Fruit fly (Drosophila melanogaster): ENCODE measurements around the gene mRpL2.

mRpL2 gene

DNA sequence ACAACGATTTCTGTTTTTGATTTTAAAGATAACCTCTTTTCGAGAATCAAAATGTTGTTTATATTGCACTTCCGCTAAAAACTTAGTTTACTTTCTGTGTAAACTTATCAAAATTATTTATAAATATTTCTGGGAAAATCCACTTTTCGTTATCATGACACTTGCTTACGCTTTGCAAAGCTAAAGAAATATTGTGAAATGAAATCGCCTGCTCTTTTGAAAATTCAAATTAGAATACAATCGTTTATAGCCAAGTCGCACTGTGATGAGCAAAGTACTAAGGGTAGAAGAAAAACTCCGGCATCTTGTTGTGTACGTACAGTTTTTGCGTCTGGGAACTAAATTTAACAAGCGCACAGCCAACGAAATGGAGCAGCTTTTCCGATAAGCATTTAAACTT is 3.8 kb downstream of the mRpL2 start (continued):
- TF ChIP-seq Hr51 (GFP tag; optimal IDR thresholded peaks at IDR 0.05) (peak in 1 of 2 experiments; percentile 20), NfI (GFP tag; optimal IDR thresholded peaks at IDR 0.05) (peak; percentile 23), ac (GFP tag; optimal IDR thresholded peaks at IDR 0.05) (no peak), Sox100B (GFP tag; optimal IDR thresholded peaks at IDR 0.05) (peak; percentile 10), abd-A (tag; optimal IDR thresholded peaks at IDR 0.05) (no peak), Rfx (GFP tag; IDR thresholded peaks at IDR 0.05) (0 out of 2 replicates have a peak, but pooled peaks have one; percentile 20), lilli (GFP tag; optimal IDR thresholded peaks at IDR 0.05) (peak; percentile 37), CG11504 (tag; optimal IDR thresholded peaks at IDR 0.05) (peak; percentile 46), br (optimal IDR thresholded peaks at IDR 0.05) (no peak), Dip2 (GFP tag; IDR thresholded peaks at IDR 0.05) (no peak), nmo (GFP tag; optimal IDR thresholded peaks at IDR 0.05) (peak; percentile 14), CG11085 (GFP tag; IDR thresholded peaks at IDR 0.05) (no peak), PHDP (tag; optimal IDR thresholded peaks at IDR 0.05) (peak; percentile 23), Xrp1 (GFP tag; IDR thresholded peaks at IDR 0.05) (peak; percentile 8; the same call in 1 of the 2 replicates), HmgD (GFP tag; optimal IDR thresholded peaks at IDR 0.05) (no peak), CG10979 (tag; optimal IDR thresholded peaks at IDR 0.05) (peak; percentile 27), Ets65A (GFP tag) (peak; percentile 24), unpg (GFP tag; optimal IDR thresholded peaks at IDR 0.05) (peak; percentile 30), CG17385 (GFP tag; optimal IDR thresholded peaks at IDR 0.05) (peak; percentile 15), CG18262 (tag; optimal IDR thresholded peaks at IDR 0.05) (peak; percentile 34), Xbp1 (GFP tag; optimal IDR thresholded peaks at IDR 0.05) (peak; percentile 1), chn (GFP tag; optimal IDR thresholded peaks at IDR 0.05) (peak; percentile 16), CG2712 (tag; optimal IDR thresholded peaks at IDR 0.05) (no peak), CG17361 (GFP tag; IDR thresholded peaks at IDR 0.05) (peak; percentile 34; the same call in 1 of the 3 replicates), Optix (GFP tag; IDR thresholded peaks at IDR 0.05) (no peak), CG7745 (tag; optimal IDR thresholded peaks at IDR 0.05) (no peak), Adf1 (GFP tag; IDR thresholded peaks at IDR 0.05) (no peak), maf-S (GFP tag; optimal IDR thresholded peaks at IDR 0.05) (no peak), exex (tag; optimal IDR thresholded peaks at IDR 0.05) (no peak), gem (tag; optimal IDR thresholded peaks at IDR 0.05) (peak; percentile 52), CG7556 (GFP tag; optimal IDR thresholded peaks at IDR 0.05) (peak; percentile 6), Aef1 (GFP tag; IDR thresholded peaks at IDR 0.05) (no peak), CG2120 (GFP tag; optimal IDR thresholded peaks at IDR 0.05) (peak; percentile 36), Sox102F (GFP tag; optimal IDR thresholded peaks at IDR 0.05) (peak; percentile 6), dmrt99B (tag; optimal IDR thresholded peaks at IDR 0.05) (peak; percentile 29), CG12659 (GFP tag; optimal IDR thresholded peaks at IDR 0.05) (no peak), Abd-B (GFP tag; optimal IDR thresholded peaks at IDR 0.05) (no peak), Hmx (GFP tag; optimal IDR thresholded peaks at IDR 0.05) (no peak), Eip74EF (GFP tag; optimal IDR thresholded peaks at IDR 0.05) (peak in 1 of 2 experiments; percentile 20), CG15011 (GFP tag; optimal IDR thresholded peaks at IDR 0.05) (no peak), bsh (GFP tag; optimal IDR thresholded peaks at IDR 0.05) (peak in 1 of 2 experiments; percentile 10)

DNA sequence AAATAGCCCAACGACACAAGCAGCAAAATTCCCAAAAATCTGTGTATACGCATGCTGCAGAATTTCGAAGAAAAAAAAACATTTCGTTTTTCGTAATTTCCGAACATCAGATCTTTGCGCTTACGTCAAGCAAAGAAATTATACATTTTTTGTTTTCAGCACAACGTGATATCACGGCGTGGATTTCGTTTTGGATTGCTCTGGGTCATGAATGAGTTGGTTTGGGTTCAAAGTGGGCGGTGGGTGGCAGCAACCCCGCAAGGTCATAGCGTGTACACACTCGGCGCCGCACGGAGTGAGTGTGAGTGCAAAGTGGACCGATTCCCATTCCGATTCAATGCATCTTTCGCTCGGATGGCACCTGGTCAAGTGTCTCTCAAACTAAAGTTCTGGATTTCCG is 4.2 kb downstream of the mRpL2 start:
- TF ChIP-seq CG12299 (tag; optimal IDR thresholded peaks at IDR 0.05) (no peak), CG18764 (GFP tag; optimal IDR thresholded peaks at IDR 0.05) (no peak), ems (GFP tag; optimal IDR thresholded peaks at IDR 0.05) (no peak), so (GFP tag; IDR thresholded peaks at IDR 0.05) (peak; percentile 71; the same call in 2 of the 3 replicates), Pdp1 (GFP tag; optimal IDR thresholded peaks at IDR 0.05) (peak in 1 of 2 experiments; percentile 11), sd (tag; optimal IDR thresholded peaks at IDR 0.05) (peak; percentile 57), Hr78 (GFP tag; optimal IDR thresholded peaks at IDR 0.05) (peak in 1 of 2 experiments; percentile 20), grau (tag; optimal IDR thresholded peaks at IDR 0.05) (no peak), sr (GFP tag; IDR thresholded peaks at IDR 0.05) (no peak), Bgb (GFP tag; IDR thresholded peaks at IDR 0.05; ENCODE audit: partially characterized antibody) (0 out of 2 replicates have a peak, but pooled peaks have one; percentile 11), chinmo (GFP tag; IDR thresholded peaks at IDR 0.05; ENCODE audit: partially characterized antibody) (0 out of 4 replicates have a peak, but pooled peaks have one; percentile 28)

Measured in whole organism, embryonic.